Worm (Caenorhabditis elegans) whole organism, young adult: ENCODE results near the gene ver-4.

Experiments
- B0019.2 ChIP-seq: fragments of 200-800 bp; sonication (Bioruptor generic); conservative IDR thresholded peaks from 2 replicates; pipeline ENCODE4 v1.3.6; 2022; ENCODE audit warnings: missing genetic modification reagents, missing genetic modification characterization, missing compliant biosample characterization
- B0035.1 ChIP-seq: sonication (generic microtip); optimal IDR thresholded peaks from 2 replicates; lab custom pipeline; 2016; ENCODE audit warnings: missing genetic modification characterization, mild to moderate bottlenecking, missing compliant biosample characterization, missing genotype, missing genetic modification reagents
- B0336.3 ChIP-seq: fragments of 200-800 bp; sonication (Bioruptor generic); IDR thresholded peaks from 2 replicates; pipeline ENCODE4 v1.3.6; 2022; ENCODE audit warnings: missing genetic modification characterization, missing compliant biosample characterization
- C06A6.2 ChIP-seq: fragments of 200-800 bp; sonication (Bioruptor generic); conservative IDR thresholded peaks from 2 replicates; pipeline ENCODE4 v1.3.6; 2022; ENCODE audit warnings: missing genetic modification characterization, missing compliant biosample characterization
- D2030.7 ChIP-seq: fragments of 200-800 bp; sonication (Bioruptor generic); IDR thresholded peaks from 2 replicates; pipeline ENCODE4 v1.3.6; 2022; ENCODE audit warnings: missing genetic modification reagents, missing genetic modification characterization, missing compliant biosample characterization
- F39B2.1 ChIP-seq: fragments of 200-800 bp; sonication (Bioruptor generic); IDR thresholded peaks from 2 replicates; pipeline ENCODE4 v1.3.6; 2022; ENCODE audit warnings: missing genetic modification reagents, missing genetic modification characterization, missing compliant biosample characterization
- F57C9.4 ChIP-seq: sonication (generic microtip); optimal IDR thresholded peaks from 2 replicates; lab custom pipeline; 2017; ENCODE audit warnings: mild to moderate bottlenecking, missing genetic modification characterization, missing compliant biosample characterization
- T07F8.4 ChIP-seq: sonication (generic microtip); optimal IDR thresholded peaks from 2 replicates; lab custom pipeline; 2016; ENCODE audit warnings: mild to moderate bottlenecking, missing genetic modification characterization, moderate library complexity, missing compliant biosample characterization
- Y56A3A.18 ChIP-seq: fragments of 200-800 bp; sonication (Bioruptor generic); IDR thresholded peaks from 2 replicates; pipeline ENCODE4 v1.3.6; 2022; ENCODE audit warnings: missing genetic modification reagents, missing genetic modification characterization, missing compliant biosample characterization
- Y67H2A.10 ChIP-seq: fragments of 200-800 bp; sonication (Bioruptor generic); conservative IDR thresholded peaks from 2 replicates; pipeline ENCODE4 v1.3.6; 2022; ENCODE audit warnings: missing genetic modification reagents, missing genetic modification characterization, missing compliant biosample characterization
- Y79H2A.3 ChIP-seq: fragments of 200-800 bp; sonication (Bioruptor generic); conservative IDR thresholded peaks from 2 replicates; pipeline ENCODE4 v1.3.6; 2022; ENCODE audit warnings: missing genetic modification reagents, missing genetic modification characterization, missing compliant biosample characterization
- ama-1 ChIP-seq, 3 experiments: fragments of 150-350 bp in 1 of 3; sonication (generic microtip) in 2 of 3; optimal IDR thresholded peaks; 2 replicates each; lab custom pipeline; 2014 to 2018; ENCODE audit warnings: missing biosample characterization in 2 of 3, missing genetic modification characterization in 2 of 3, missing genetic modification reagents in 2 of 3
- attf-6 ChIP-seq: fragments of 200-800 bp; sonication (Bioruptor generic); IDR thresholded peaks from 2 replicates; pipeline ENCODE4 v1.3.6; 2022; ENCODE audit warnings: missing genetic modification reagents, missing genetic modification characterization, missing compliant biosample characterization
- bed-1 ChIP-seq: fragments of 200-800 bp; sonication (Bioruptor generic); IDR thresholded peaks from 2 replicates; pipeline ENCODE4 v1.3.6; 2022; ENCODE audit warnings: missing genetic modification reagents, missing genetic modification characterization, missing compliant biosample characterization
- ceh-27 ChIP-seq: fragments of 200-800 bp; sonication (Bioruptor generic); optimal IDR thresholded peaks from 2 replicates; lab custom pipeline; 2018; ENCODE audit warnings: mild to moderate bottlenecking, missing genetic modification characterization, moderate library complexity, missing compliant biosample characterization
- ceh-40 ChIP-seq: fragments of 200-800 bp; sonication (Bioruptor generic); IDR thresholded peaks from 2 replicates; pipeline ENCODE4 v1.3.6; 2022; ENCODE audit warnings: missing genetic modification characterization, missing compliant biosample characterization
- ceh-58 ChIP-seq: fragments of 200-800 bp; sonication (Bioruptor generic); IDR thresholded peaks from 2 replicates; pipeline ENCODE4 v1.3.6; 2022; ENCODE audit warnings: missing genetic modification characterization, missing compliant biosample characterization
- chd-7 ChIP-seq: sonication (generic microtip); optimal IDR thresholded peaks from 2 replicates; lab custom pipeline; 2016; ENCODE audit warnings: mild to moderate bottlenecking, missing genetic modification characterization, moderate library complexity, missing compliant biosample characterization
- hsf-1 ChIP-seq: fragments of 200-800 bp; sonication (Bioruptor generic); IDR thresholded peaks from 2 replicates; pipeline ENCODE4 v1.3.6; 2022; ENCODE audit warnings: missing genetic modification reagents, missing genetic modification characterization, missing compliant biosample characterization
- let-526 ChIP-seq: fragments of 200-800 bp; sonication (Bioruptor generic); IDR thresholded peaks from 2 replicates; pipeline ENCODE4 v1.3.6; 2022; ENCODE audit warnings: missing genetic modification reagents, missing genetic modification characterization, missing compliant biosample characterization
- let-607 ChIP-seq, 2 experiments: fragments of 200-800 bp in 1 of 2; sonication (Bioruptor generic) in 1 of 2; sonication (generic microtip) in 1 of 2; optimal IDR thresholded peaks; 2 replicates each; lab custom pipeline; 2016 to 2018; ENCODE audit warnings: mild to moderate bottlenecking in 2 of 2, missing compliant biosample characterization in 2 of 2, missing genetic modification characterization in 2 of 2, moderate library complexity in 2 of 2, missing genotype in 1 of 2
- lin-35 ChIP-seq, 3 experiments: fragments of 150-350 bp in 2 of 3; sonication (generic microtip) in 1 of 3; optimal IDR thresholded peaks; 2 replicates each; lab custom pipeline; 2014 to 2018; ENCODE audit warnings: missing biosample characterization in 3 of 3, missing genetic modification characterization in 3 of 3, missing genetic modification reagents in 3 of 3
- lin-54 ChIP-seq: fragments of 200-800 bp; sonication (Bioruptor generic); optimal IDR thresholded peaks from 2 replicates; lab custom pipeline; 2018; ENCODE audit warnings: mild to moderate bottlenecking, missing genetic modification characterization, missing compliant biosample characterization
- madf-10 ChIP-seq: sonication (generic microtip); optimal IDR thresholded peaks from 2 replicates; lab custom pipeline; 2016; ENCODE audit warnings: mild to moderate bottlenecking, missing genetic modification characterization, missing compliant biosample characterization
- mes-4 ChIP-seq: sonication (generic microtip); optimal IDR thresholded peaks from 2 replicates; lab custom pipeline; 2016; ENCODE audit warnings: missing genotype, missing genetic modification characterization, missing compliant biosample characterization
- nfya-2 ChIP-seq: fragments of 200-800 bp; sonication (Bioruptor generic); IDR thresholded peaks from 2 replicates; pipeline ENCODE4 v1.3.6; 2022; ENCODE audit warnings: missing genetic modification reagents, missing genetic modification characterization, missing compliant biosample characterization
- nhr-90 ChIP-seq: sonication (generic microtip); optimal IDR thresholded peaks from 2 replicates; lab custom pipeline; 2016; ENCODE audit warnings: missing genotype, mild to moderate bottlenecking, missing genetic modification characterization, missing compliant biosample characterization
- pbrm-1 ChIP-seq: fragments of 200-800 bp; sonication (Bioruptor generic); IDR thresholded peaks from 2 replicates; pipeline ENCODE4 v1.3.6; 2022; ENCODE audit warnings: missing genetic modification reagents, missing genetic modification characterization, missing compliant biosample characterization
- pha-4 ChIP-seq: fragments of 150-350 bp; sonication (generic microtip); optimal IDR thresholded peaks from 2 replicates; lab custom pipeline; 2014; ENCODE audit warnings: missing biosample characterization, missing genetic modification reagents, missing genetic modification characterization
- rec-8 ChIP-seq, 2 experiments: sonication (generic microtip); optimal IDR thresholded peaks; 2 replicates each; lab custom pipeline; 2016; ENCODE audit warnings: mild to moderate bottlenecking in 2 of 2, missing genetic modification characterization in 2 of 2, missing genetic modification reagents in 2 of 2, missing genotype in 2 of 2, missing biosample characterization in 1 of 2, missing compliant biosample characterization in 1 of 2, moderate library complexity in 1 of 2
- rpc-1 ChIP-seq, 2 experiments: fragments of 150-350 bp in 1 of 2; sonication (generic microtip) in 1 of 2; optimal IDR thresholded peaks; 2 replicates each; lab custom pipeline; 2014 to 2018; ENCODE audit warnings: missing biosample characterization in 1 of 2, missing genetic modification characterization in 1 of 2, missing genetic modification reagents in 1 of 2, missing genotype in 1 of 2
- snpc-3.4 ChIP-seq: sonication (generic microtip); optimal IDR thresholded peaks from 2 replicates; lab custom pipeline; 2017; ENCODE audit warnings: missing genetic modification characterization, mild to moderate bottlenecking, missing compliant biosample characterization, antibody characterized with exemption, moderate library complexity, missing genotype, missing genetic modification reagents
- snpc-4 ChIP-seq, 5 experiments: fragments of 150-350 bp in 1 of 5; sonication (generic microtip) in 4 of 5; optimal IDR thresholded peaks; 2 replicates each; lab custom pipeline; 2014 to 2018; ENCODE audit warnings: missing genetic modification characterization in 5 of 5, missing biosample characterization in 3 of 5, antibody characterized with exemption in 2 of 5, mild to moderate bottlenecking in 2 of 5, missing compliant biosample characterization in 2 of 5, missing genotype in 2 of 5, moderate library complexity in 2 of 5, missing genetic modification reagents in 1 of 5
- sptf-2 ChIP-seq: fragments of 200-800 bp; sonication (Bioruptor generic); optimal IDR thresholded peaks from 2 replicates; lab custom pipeline; 2018; ENCODE audit warnings: mild to moderate bottlenecking, missing genetic modification characterization, missing compliant biosample characterization
- tbx-9 ChIP-seq: sonication (generic microtip); optimal IDR thresholded peaks from 2 replicates; lab custom pipeline; 2016; ENCODE audit warnings: borderline replicate concordance, missing genetic modification characterization, inconsistent platforms, missing compliant biosample characterization
- unc-62 ChIP-seq: fragments of 150-350 bp; optimal IDR thresholded peaks from 2 replicates; lab custom pipeline; 2014; ENCODE audit warnings: missing biosample characterization, missing genetic modification reagents, missing genetic modification characterization

Gene ver-4

DNA sequence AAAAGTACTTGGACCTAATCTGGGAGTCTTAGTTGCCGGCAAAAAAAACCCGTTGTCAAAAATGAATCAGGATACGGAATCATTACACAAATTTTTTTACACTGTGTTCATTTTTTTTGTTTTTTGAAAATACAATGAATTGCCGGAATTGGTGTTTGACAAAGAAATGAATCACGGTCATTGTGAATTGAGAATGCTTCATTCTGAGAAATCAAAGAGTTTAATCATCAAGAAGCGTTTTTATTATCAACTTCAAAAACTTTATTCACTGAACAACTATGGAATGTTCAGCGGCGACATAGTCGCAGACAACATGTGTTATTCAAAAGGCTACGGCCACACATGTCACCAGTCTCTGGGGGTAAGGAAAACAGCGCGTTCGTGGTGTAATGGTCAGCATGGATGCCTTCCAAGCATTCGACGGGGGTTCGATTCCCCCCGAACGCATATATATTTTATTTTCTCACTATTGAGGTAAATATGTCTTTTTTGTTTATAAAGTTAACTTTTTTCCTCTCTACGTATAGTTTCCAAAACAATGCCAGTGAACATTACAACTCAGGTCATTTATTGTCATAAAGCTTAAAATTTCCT is 18.6 kb upstream of the ver-4 start, which contains the start of gene nas-10 (continued):
- TF ChIP-seq rpc-1 (optimal IDR thresholded peaks at IDR 0.05; lab: Kevin White, UChicago), result peak; percentile 91
- TF ChIP-seq rpc-1 (tag; optimal IDR thresholded peaks at IDR 0.05; lab: Kevin White, UChicago), result peak; percentile 96
- TF ChIP-seq snpc-4 (GFP tag; optimal IDR thresholded peaks at IDR 0.05; lab: Kevin White, UChicago), result peak; percentile 83
- TF ChIP-seq snpc-4 (tag; optimal IDR thresholded peaks at IDR 0.05; lab: Kevin White, UChicago), result peak in 1 of 4 experiments; percentile 78
- peak; percentile 86 for TF ChIP-seq nhr-90
- peak; percentile 53 for TF ChIP-seq chd-7 (tag; lab: Kevin White, UChicago)
- peak; percentile 2 for TF ChIP-seq sptf-2 (GFP tag; lab: Kevin White, UChicago)
- peak; percentile 73 for TF ChIP-seq D2030.7 (GFP tag; lab: Robert Waterston, UW)
- no peak for TF ChIP-seq C06A6.2 (GFP tag; lab: Robert Waterston, UW)
- peak; percentile 87 for TF ChIP-seq snpc-3.4 (tag; lab: Kevin White, UChicago)
- no peak for TF ChIP-seq attf-6 (GFP tag; lab: Robert Waterston, UW)
- TF ChIP-seq mes-4, result peak; percentile 89
- TF ChIP-seq pbrm-1, result peak; percentile 85
- peak; percentile 72; the same call in 1 of the 2 replicates for TF ChIP-seq ceh-40
- TF ChIP-seq madf-10, result peak; percentile 83
- no peak for TF ChIP-seq B0336.3 (GFP tag; lab: Robert Waterston, UW)
- TF ChIP-seq let-526 (GFP tag; lab: Robert Waterston, UW), result peak; percentile 81
- TF ChIP-seq rec-8 (tag; optimal IDR thresholded peaks at IDR 0.05; lab: Kevin White, UChicago), result peak; percentile 87 to 91
- no peak for TF ChIP-seq lin-35 (GFP tag; optimal IDR thresholded peaks at IDR 0.05; lab: Kevin White, UChicago)
- peak; percentile 40 for TF ChIP-seq ceh-27 (GFP tag; lab: Kevin White, UChicago)
- TF ChIP-seq Y56A3A.18 (GFP tag; lab: Robert Waterston, UW), result peak; percentile 93

DNA sequence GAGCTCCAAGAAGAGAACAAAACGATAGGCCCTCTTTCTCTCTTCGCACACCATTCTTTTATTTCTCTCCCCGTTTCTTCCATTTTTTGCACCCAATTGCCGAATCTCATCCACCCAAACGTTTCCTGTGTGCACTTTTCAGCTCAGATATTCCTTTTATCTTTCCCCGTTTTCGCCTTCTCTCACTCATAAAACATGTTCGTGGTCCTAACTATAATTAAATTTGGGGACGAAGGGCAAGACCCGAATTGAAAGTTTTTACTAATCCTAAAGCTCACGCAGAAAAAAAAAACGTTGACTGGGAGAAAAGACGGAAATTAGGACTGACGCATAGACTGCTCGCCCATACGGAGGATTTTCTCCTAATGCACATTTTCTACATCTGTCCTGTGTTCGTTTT is 16.6 kb upstream of the ver-4 start:
- TF ChIP-seq Y67H2A.10 (GFP tag; lab: Robert Waterston, UW), result no peak
- TF ChIP-seq bed-1, result no peak
- TF ChIP-seq pha-4 (tag; lab: Kevin White, UChicago), result no peak
- TF ChIP-seq ceh-58 (GFP tag; lab: Robert Waterston, UW), result no peak
- TF ChIP-seq F57C9.4 (tag; lab: Kevin White, UChicago), result no peak
- TF ChIP-seq unc-62 (GFP tag; lab: Kevin White, UChicago), result no peak
- TF ChIP-seq hsf-1 (GFP tag; lab: Robert Waterston, UW), result no peak
- no peak for TF ChIP-seq Y79H2A.3 (GFP tag; lab: Robert Waterston, UW)
- no peak for TF ChIP-seq T07F8.4 (tag; lab: Kevin White, UChicago)
- no peak for TF ChIP-seq B0035.1 (tag; lab: Kevin White, UChicago)
- TF ChIP-seq nfya-2 (GFP tag; lab: Robert Waterston, UW), result no peak
- no peak for TF ChIP-seq tbx-9 (tag; lab: Kevin White, UChicago)
- no peak for TF ChIP-seq lin-54 (GFP tag; lab: Kevin White, UChicago)
- TF ChIP-seq let-607 (tag; optimal IDR thresholded peaks at IDR 0.05; lab: Kevin White, UChicago), result no peak
- TF ChIP-seq ama-1 (optimal IDR thresholded peaks at IDR 0.05; lab: Kevin White, UChicago), result no peak
- no peak for TF ChIP-seq ama-1 (GFP tag; optimal IDR thresholded peaks at IDR 0.05; lab: Kevin White, UChicago)
- no peak for TF ChIP-seq B0019.2 (GFP tag; lab: Robert Waterston, UW)
- TF ChIP-seq F39B2.1 (GFP tag; lab: Robert Waterston, UW), result no peak
